Fruit fly (Drosophila melanogaster) whole organism, wandering third instar larva: ENCODE measurements around the gene tal-3A.
A peak's percentile ranks its signal among the peaks of the same experiment; 100 is the strongest.

Experiments
- Abd-B ChIP-seq: fragments of >200 bp; optimal IDR thresholded peaks from 2 replicates; lab custom pipeline; 2017; ENCODE audit warnings: missing biosample characterization, missing genetic modification characterization
- CG32264 ChIP-seq: fragments of 200-800 bp; sonication (Bioruptor generic); optimal IDR thresholded peaks from 2 replicates; lab custom pipeline; 2016; ENCODE audit warnings: missing biosample characterization, missing genetic modification characterization
- CG9705 ChIP-seq: fragments of 200-800 bp; sonication (Bioruptor generic); optimal IDR thresholded peaks from 2 replicates; lab custom pipeline; 2018; ENCODE audit warnings: missing biosample characterization, mild to moderate bottlenecking, missing genetic modification characterization
- Dfd ChIP-seq: fragments of >200 bp; optimal IDR thresholded peaks from 2 replicates; lab custom pipeline; 2017; ENCODE audit warnings: missing biosample characterization, missing genetic modification characterization
- Dif ChIP-seq: fragments of 200-275, 200-300 bp; sonication (Bioruptor generic); optimal IDR thresholded peaks from 2 replicates; lab custom pipeline; 2018; ENCODE audit warnings: missing biosample characterization, missing genetic modification characterization; ENCODE audit not compliant: partially characterized antibody
- HLH106 ChIP-seq: fragments of 200-800 bp; optimal IDR thresholded peaks from 3 replicates; lab custom pipeline; 2019; ENCODE audit warnings: missing biosample characterization, mild to moderate bottlenecking, missing genetic modification characterization, moderate library complexity
- Hnf4 ChIP-seq: fragments of 200-800 bp; sonication (Bioruptor generic); optimal IDR thresholded peaks from 2 replicates; lab custom pipeline; 2016; ENCODE audit warnings: missing biosample characterization, mild to moderate bottlenecking, missing genetic modification characterization
- Hr83 ChIP-seq: fragments of 200-300 bp; sonication (Bioruptor generic); optimal IDR thresholded peaks from 2 replicates; lab custom pipeline; 2016; ENCODE audit warnings: missing biosample characterization, mild to moderate bottlenecking, missing genetic modification characterization, moderate library complexity; ENCODE audit not compliant: poor library complexity, severe bottlenecking
- Jra ChIP-seq: sonication (Bioruptor generic); optimal IDR thresholded peaks from 2 replicates; lab custom pipeline; 2016; ENCODE audit warnings: missing biosample characterization, missing genetic modification characterization
- Myc ChIP-seq: fragments of >200 bp; optimal IDR thresholded peaks from 2 replicates; lab custom pipeline; 2017
- OdsH ChIP-seq: fragments of 200-800 bp; sonication (Bioruptor generic); optimal IDR thresholded peaks from 2 replicates; lab custom pipeline; 2016; ENCODE audit warnings: missing biosample characterization, mild to moderate bottlenecking, missing genetic modification characterization
- Rel ChIP-seq, 2 experiments: fragments of 200-800 bp; sonication (Bioruptor generic) in 1 of 2; optimal IDR thresholded peaks; 2 replicates in 1 of 2; 3 replicates in 1 of 2; lab custom pipeline; 2016 to 2019; ENCODE audit warnings: mild to moderate bottlenecking in 2 of 2, missing biosample characterization in 2 of 2, missing genetic modification characterization in 2 of 2, moderate library complexity in 1 of 2
- Sp1 ChIP-seq: fragments of 200-800 bp; sonication (Bioruptor generic); optimal IDR thresholded peaks from 3 replicates; lab custom pipeline; 2019; ENCODE audit warnings: missing biosample characterization, mild to moderate bottlenecking, missing genetic modification characterization, moderate library complexity
- Vsx2 ChIP-seq: fragments of 200-300, 225-300 bp; sonication (Bioruptor generic); optimal IDR thresholded peaks from 2 replicates; lab custom pipeline; 2018; ENCODE audit warnings: missing biosample characterization, missing genetic modification characterization; ENCODE audit not compliant: partially characterized antibody
- br ChIP-seq: fragments of 200-800 bp; sonication (Bioruptor generic); optimal IDR thresholded peaks from 2 replicates; lab custom pipeline; 2016; ENCODE audit warnings: missing biosample characterization, missing genetic modification characterization
- brk ChIP-seq: fragments of 200-800 bp; sonication (Bioruptor generic); optimal IDR thresholded peaks from 2 replicates; lab custom pipeline; 2016; ENCODE audit warnings: missing biosample characterization, mild to moderate bottlenecking, missing genetic modification characterization
- dl ChIP-seq, 2 experiments: fragments of 175-275, 200-275 bp in 1 of 2; fragments of 200-275 bp in 1 of 2; sonication (Bioruptor generic); optimal IDR thresholded peaks; lab custom pipeline; 2018; ENCODE audit warnings: mild to moderate bottlenecking in 2 of 2, missing biosample characterization in 2 of 2, missing genetic modification characterization in 2 of 2, moderate library complexity in 2 of 2; ENCODE audit not compliant: partially characterized antibody in 2 of 2, insufficient read depth in 1 of 2
- dmrt93B ChIP-seq: fragments of 200-800 bp; sonication (Bioruptor generic); optimal IDR thresholded peaks from 2 replicates; lab custom pipeline; 2018; ENCODE audit warnings: missing biosample characterization, mild to moderate bottlenecking, missing genetic modification characterization
- ey ChIP-seq: fragments of 200-800 bp; sonication (Bioruptor generic); optimal IDR thresholded peaks from 2 replicates; lab custom pipeline; 2016; ENCODE audit warnings: missing biosample characterization, missing genetic modification characterization
- foxo ChIP-seq, 2 experiments: fragments of 200-800 bp; sonication (Bioruptor generic); optimal IDR thresholded peaks; 2 replicates in 1 of 2; 3 replicates in 1 of 2; lab custom pipeline; 2016 to 2017; ENCODE audit warnings: missing biosample characterization in 2 of 2, missing genetic modification characterization in 2 of 2
- fru ChIP-seq: fragments of 200-800 bp; sonication (Bioruptor generic); optimal IDR thresholded peaks from 3 replicates; lab custom pipeline; 2016; ENCODE audit warnings: missing biosample characterization, mild to moderate bottlenecking, missing genetic modification characterization
- jim ChIP-seq: fragments of 175-275, 200-325 bp; sonication (Bioruptor generic); optimal IDR thresholded peaks from 2 replicates; lab custom pipeline; 2016; ENCODE audit warnings: missing biosample characterization, mild to moderate bottlenecking, missing genetic modification characterization
- lola ChIP-seq: fragments of >200 bp; optimal IDR thresholded peaks from 2 replicates; lab custom pipeline; 2017; ENCODE audit warnings: missing biosample characterization, missing genetic modification characterization
- pan ChIP-seq: fragments of >200 bp; optimal IDR thresholded peaks from 2 replicates; lab custom pipeline; 2017
- psq ChIP-seq: fragments of 200-800 bp; sonication (Bioruptor generic); optimal IDR thresholded peaks from 3 replicates; lab custom pipeline; 2017; ENCODE audit warnings: missing biosample characterization, mild to moderate bottlenecking, missing genetic modification characterization, moderate library complexity
- rgr ChIP-seq: fragments of 200-800 bp; sonication (Bioruptor generic); optimal IDR thresholded peaks from 3 replicates; lab custom pipeline; 2016; ENCODE audit warnings: missing biosample characterization, mild to moderate bottlenecking, missing genetic modification characterization
- sage ChIP-seq: fragments of 200-800 bp; sonication (Bioruptor generic); optimal IDR thresholded peaks from 2 replicates; lab custom pipeline; 2016; ENCODE audit warnings: missing biosample characterization, mild to moderate bottlenecking, missing genetic modification characterization
- sv ChIP-seq: fragments of 200-800 bp; sonication (Bioruptor generic); optimal IDR thresholded peaks from 3 replicates; lab custom pipeline; 2016; ENCODE audit warnings: missing biosample characterization, missing genetic modification characterization
- usp ChIP-seq: fragments of >200 bp; optimal IDR thresholded peaks from 2 replicates; lab custom pipeline; 2017; ENCODE audit warnings: missing biosample characterization, missing genetic modification characterization
- woc ChIP-seq: sonication (Bioruptor generic); optimal IDR thresholded peaks from 2 replicates; lab custom pipeline; 2016; ENCODE audit warnings: missing biosample characterization, mild to moderate bottlenecking, missing genetic modification characterization

Gene tal-3A

DNA sequence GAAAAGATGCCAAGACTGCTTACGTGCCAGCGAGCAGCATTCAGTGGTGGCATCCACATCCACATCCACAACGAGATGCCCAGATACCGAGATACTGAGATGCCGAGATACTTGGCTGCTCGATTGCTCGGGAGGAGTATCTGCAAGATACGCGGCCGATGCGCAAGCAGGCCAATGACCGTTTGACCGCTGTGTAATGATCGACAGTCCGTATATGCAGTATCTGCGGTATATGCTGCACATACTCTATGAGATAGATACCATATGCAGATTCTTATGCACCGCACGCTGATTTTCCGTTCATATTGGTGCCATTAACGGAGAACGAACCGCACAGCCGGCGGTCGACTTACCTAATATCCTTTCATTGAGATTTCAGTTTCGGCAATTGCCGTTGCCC lies 3.6 kb upstream of the tal-3A start:
- TF ChIP-seq br (GFP tag; lab: Kevin White, UChicago) (no peak), Sp1 (GFP tag; lab: Kevin White, UChicago) (no peak), Dfd (GFP tag; lab: Kevin White, UChicago) (no peak), dmrt93B (no peak), brk (GFP tag; lab: Kevin White, UChicago) (no peak), woc (GFP tag; lab: Kevin White, UChicago) (no peak), pan (no peak), Myc (no peak), foxo (GFP tag; optimal IDR thresholded peaks at IDR 0.05; lab: Kevin White, UChicago) (no peak), sv (GFP tag; lab: Kevin White, UChicago) (no peak), psq (GFP tag; lab: Kevin White, UChicago) (no peak), lola (GFP tag; lab: Kevin White, UChicago) (no peak), Jra (no peak), dl (GFP tag; optimal IDR thresholded peaks at IDR 0.05; lab: Kevin White, UChicago; ENCODE audit: insufficient read depth in 1 of 2, partially characterized antibody in 2 of 2) (no peak)

DNA sequence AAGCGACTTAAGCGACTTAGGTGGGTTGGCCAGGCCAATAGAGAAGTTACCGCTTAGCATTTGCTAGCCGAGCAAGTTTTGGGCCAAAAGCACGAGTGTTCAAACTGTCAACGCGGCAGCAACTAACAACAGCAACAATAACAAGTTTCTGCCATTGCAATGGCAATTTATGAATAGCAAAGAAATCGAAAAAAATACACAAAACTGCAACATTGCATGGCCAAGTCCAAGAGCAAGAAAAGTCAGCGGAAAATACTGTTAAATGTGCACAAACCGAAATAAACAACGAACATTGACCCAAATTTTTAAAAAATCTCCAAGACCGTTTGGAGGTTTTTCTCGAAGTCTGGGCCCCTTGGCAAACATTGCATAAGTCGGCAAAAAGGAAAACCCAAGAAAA lies 2.6 kb upstream of the tal-3A start:
- TF ChIP-seq Vsx2 (GFP tag; lab: Kevin White, UChicago) (no peak), rgr (no peak), Abd-B (GFP tag; lab: Kevin White, UChicago) (no peak), lola (GFP tag; lab: Kevin White, UChicago) (no peak), CG9705 (GFP tag; lab: Kevin White, UChicago) (no peak), OdsH (GFP tag; lab: Kevin White, UChicago) (no peak), usp (GFP tag; lab: Kevin White, UChicago) (no peak), sv (GFP tag; lab: Kevin White, UChicago) (no peak), pan (no peak), ey (GFP tag; lab: Kevin White, UChicago) (no peak), psq (GFP tag; lab: Kevin White, UChicago) (no peak), jim (GFP tag; lab: Kevin White, UChicago) (no peak), Sp1 (GFP tag; lab: Kevin White, UChicago) (no peak), Hr83 (GFP tag; lab: Kevin White, UChicago) (no peak), HLH106 (no peak)

DNA sequence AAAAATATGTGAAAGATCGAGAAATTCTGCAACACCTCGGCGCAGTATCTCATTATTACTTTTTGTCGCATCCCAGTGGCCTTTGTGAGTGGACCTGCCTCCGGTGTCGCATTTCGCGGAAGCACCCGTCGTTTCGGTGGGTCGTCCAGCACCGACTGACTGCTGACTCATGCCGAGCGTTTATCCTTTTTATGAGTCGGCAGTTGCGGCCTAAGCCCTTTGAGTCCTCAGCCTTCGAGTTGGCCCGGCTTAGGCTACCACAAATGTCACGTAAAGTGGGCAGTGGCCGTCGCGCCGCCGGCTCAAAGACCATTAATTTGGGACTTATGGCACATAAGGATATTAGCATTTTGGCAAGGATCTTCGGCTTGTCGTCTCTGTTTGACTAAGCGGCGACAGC lies 1.2 kb upstream of the tal-3A start:
- TF ChIP-seq CG9705 (GFP tag; lab: Kevin White, UChicago) (no peak), sage (GFP tag; lab: Kevin White, UChicago) (no peak), fru (no peak), HLH106 (no peak), CG32264 (no peak), pan (no peak)
- TF ChIP-seq, all 38 proteins: peak for 0

DNA sequence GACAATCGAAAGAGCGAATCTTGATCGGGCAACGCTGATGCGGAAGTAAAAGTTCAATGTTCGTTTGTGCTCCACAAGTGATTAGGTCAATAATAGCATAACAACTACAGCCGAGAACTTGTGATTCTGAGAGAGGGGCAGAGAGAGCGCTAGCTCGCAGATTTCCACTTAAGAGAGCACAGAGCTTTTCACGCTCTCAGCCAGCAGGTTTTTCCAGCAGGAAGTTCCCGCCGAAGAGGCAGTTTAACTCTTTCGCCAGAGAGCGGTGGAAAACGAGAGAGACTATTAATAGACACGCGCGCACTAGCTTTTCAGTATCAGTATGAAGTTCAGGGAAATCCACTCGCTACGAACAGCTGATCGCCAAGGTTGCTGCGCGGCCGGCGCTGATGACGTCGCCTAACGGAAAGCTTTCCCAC lies 2.1 kb downstream of the tal-3A start:
- TF ChIP-seq ey (GFP tag; lab: Kevin White, UChicago) (no peak), Myc (no peak), HLH106 (no peak), Abd-B (GFP tag; lab: Kevin White, UChicago) (no peak), lola (GFP tag; lab: Kevin White, UChicago) (no peak)
- TF ChIP-seq, all 38 proteins: peak for 0

DNA sequence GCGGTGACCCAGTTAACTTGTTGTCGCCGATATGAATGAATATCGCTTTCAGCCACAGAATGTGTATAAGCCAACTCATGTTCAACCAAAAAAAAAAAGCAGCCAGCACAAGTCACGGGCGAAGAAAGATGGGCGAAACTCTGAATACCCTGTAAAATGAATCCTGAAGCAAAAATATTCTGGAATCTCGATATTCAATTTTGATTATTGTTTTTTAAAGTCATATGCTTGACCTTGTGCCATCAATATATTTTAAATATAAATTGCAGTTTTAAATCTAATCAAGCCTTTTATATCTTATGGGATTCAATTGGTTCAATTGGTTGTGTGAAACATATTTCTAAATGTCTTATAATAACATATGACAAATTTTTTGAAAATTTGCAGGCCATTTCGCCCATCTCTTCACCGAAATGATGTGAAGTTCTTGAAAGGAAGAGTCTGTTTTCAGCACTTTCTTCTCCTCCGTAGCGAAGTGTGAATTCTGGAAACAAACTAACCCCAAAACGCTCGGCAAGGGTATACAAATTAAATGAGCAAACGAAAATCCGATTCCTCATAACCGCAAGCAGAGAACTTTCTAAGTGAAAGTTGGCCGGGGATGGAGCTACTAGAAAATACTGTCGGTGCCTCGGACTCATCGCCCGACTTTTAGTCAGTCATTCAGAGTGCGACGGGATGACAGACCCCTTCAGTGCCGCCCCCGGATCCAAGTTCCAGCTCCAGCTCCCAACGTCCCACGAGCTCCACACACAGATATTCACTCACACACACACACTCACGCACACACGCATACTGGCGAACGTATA lies 2.9 kb downstream of the tal-3A start:
- TF ChIP-seq ey (GFP tag; lab: Kevin White, UChicago) (no peak), dl (GFP tag; optimal IDR thresholded peaks at IDR 0.05; lab: Kevin White, UChicago; ENCODE audit: insufficient read depth in 1 of 2, partially characterized antibody in 2 of 2) (no peak), Abd-B (GFP tag; lab: Kevin White, UChicago) (no peak)
- TF ChIP-seq, all 38 proteins: peak for 0

DNA sequence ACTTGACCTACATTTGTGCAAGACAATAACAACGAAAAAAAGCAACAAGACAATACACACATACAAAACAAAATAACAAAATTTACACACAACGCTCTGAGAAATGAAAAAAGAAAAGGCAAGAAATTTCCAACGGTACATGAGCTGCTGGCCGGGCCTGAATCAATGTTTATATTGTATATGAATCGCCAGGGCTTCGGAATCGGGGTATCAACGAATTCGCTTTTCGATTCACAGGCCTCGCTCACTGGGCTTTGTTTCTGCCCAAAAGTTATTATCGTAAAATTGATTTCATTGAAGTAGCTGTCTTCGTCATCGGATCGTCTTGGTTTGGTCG lies 3.4 kb downstream of the tal-3A start:
- TF ChIP-seq Myc, result no peak
- TF ChIP-seq Rel (GFP tag; optimal IDR thresholded peaks at IDR 0.05; lab: Kevin White, UChicago), result no peak
- TF ChIP-seq Rel (tag; optimal IDR thresholded peaks at IDR 0.05; lab: Kevin White, UChicago), result peak; percentile 20
- TF ChIP-seq Hnf4, result no peak
- no peak for TF ChIP-seq Dif
- no peak for TF ChIP-seq dmrt93B
- TF ChIP-seq Jra, result no peak
- TF ChIP-seq psq (GFP tag; lab: Kevin White, UChicago), result no peak
